Worm (Caenorhabditis elegans) whole organism, L1 larva: Measurements from ENCODE around the gene lhfp-4.

Experiments
- C04F5.9 ChIP-seq: sonication (generic microtip); optimal IDR thresholded peaks from 2 replicates; lab custom pipeline; 2016; ENCODE audit warnings: missing genetic modification characterization, missing compliant biosample characterization
- C16A3.4 ChIP-seq: fragments of 150-350 bp; optimal IDR thresholded peaks from 2 replicates; lab custom pipeline; 2014; ENCODE audit warnings: missing biosample characterization, missing genetic modification characterization
- F16B12.6 ChIP-seq: fragments of 150-350 bp; optimal IDR thresholded peaks from 2 replicates; lab custom pipeline; 2014; ENCODE audit warnings: missing biosample characterization, missing genetic modification characterization
- ama-1 ChIP-seq: fragments of 150-350 bp; optimal IDR thresholded peaks from 2 replicates; lab custom pipeline; 2014
- ceh-63 ChIP-seq: fragments of 200-800 bp; sonication (Bioruptor generic); optimal IDR thresholded peaks from 2 replicates; lab custom pipeline; 2018; ENCODE audit warnings: mild to moderate bottlenecking, missing genetic modification characterization, missing compliant biosample characterization
- ceh-88 ChIP-seq: fragments of 200-800 bp; sonication (Bioruptor generic); IDR thresholded peaks from 2 replicates; pipeline ENCODE4 v1.3.6; 2022; ENCODE audit warnings: missing genetic modification characterization, missing compliant biosample characterization
- dpl-1 ChIP-seq, 3 experiments: fragments of 150-350 bp in 2 of 3; sonication (generic microtip) in 1 of 3; optimal IDR thresholded peaks; 2 replicates each; lab custom pipeline; 2014 to 2017; ENCODE audit warnings: missing biosample characterization in 3 of 3, missing genetic modification characterization in 3 of 3, missing genetic modification reagents in 3 of 3
- dsc-1 ChIP-seq: sonication (generic microtip); optimal IDR thresholded peaks from 2 replicates; lab custom pipeline; 2016; ENCODE audit warnings: mild to moderate bottlenecking, missing genetic modification characterization, missing compliant biosample characterization
- efl-1 ChIP-seq, 4 experiments: fragments of 150-350 bp; optimal IDR thresholded peaks in 3 of 4; peaks in 1 of 4; 1 replicate in 1 of 4; 2 replicates in 3 of 4; lab custom pipeline; 2014; ENCODE audit warnings: missing biosample characterization in 2 of 4, missing genetic modification characterization in 2 of 4, missing genetic modification reagents in 2 of 4
- egl-13 ChIP-seq: sonication (generic microtip); optimal IDR thresholded peaks from 2 replicates; lab custom pipeline; 2016; ENCODE audit warnings: missing genotype, missing genetic modification reagents, missing genetic modification characterization, missing compliant biosample characterization
- egl-27 ChIP-seq, 2 experiments: fragments of 150-350 bp in 1 of 2; sonication (generic microtip); optimal IDR thresholded peaks; 3 replicates each; lab custom pipeline; 2017 to 2018; ENCODE audit warnings: missing biosample characterization in 2 of 2, missing genetic modification characterization in 2 of 2, missing genetic modification reagents in 2 of 2
- ets-5 ChIP-seq: fragments of 200-800 bp; sonication (Bioruptor generic); IDR thresholded peaks from 2 replicates; pipeline ENCODE4 v1.3.6; 2022; ENCODE audit warnings: missing genetic modification characterization, missing compliant biosample characterization
- fkh-8 ChIP-seq: sonication (generic microtip); optimal IDR thresholded peaks from 2 replicates; lab custom pipeline; 2016; ENCODE audit warnings: mild to moderate bottlenecking, missing genetic modification characterization, missing compliant biosample characterization
- hlh-17 ChIP-seq: fragments of 200-800 bp; sonication (Bioruptor generic); optimal IDR thresholded peaks from 2 replicates; lab custom pipeline; 2018; ENCODE audit warnings: missing genetic modification characterization, mild to moderate bottlenecking, missing compliant biosample characterization, moderate library complexity, borderline replicate concordance
- hpl-2 ChIP-seq: fragments of 150-350 bp; optimal IDR thresholded peaks from 2 replicates; lab custom pipeline; 2014; ENCODE audit warnings: missing biosample characterization, missing genetic modification reagents, missing genetic modification characterization
- irx-1 ChIP-seq: sonication (generic microtip); optimal IDR thresholded peaks from 2 replicates; lab custom pipeline; 2016; ENCODE audit warnings: missing genetic modification characterization, missing compliant biosample characterization
- isw-1 ChIP-seq: fragments of 200-800 bp; sonication (Bioruptor generic); IDR thresholded peaks from 2 replicates; pipeline ENCODE4 v1.3.6; 2022; ENCODE audit warnings: missing genetic modification characterization, missing compliant biosample characterization
- jun-1 ChIP-seq: fragments of 150-350 bp; optimal IDR thresholded peaks from 2 replicates; lab custom pipeline; 2014; ENCODE audit warnings: missing biosample characterization, missing genetic modification reagents, missing genetic modification characterization
- lin-13 ChIP-seq: fragments of 150-350 bp; optimal IDR thresholded peaks from 2 replicates; lab custom pipeline; 2014; ENCODE audit warnings: missing biosample characterization, missing genetic modification reagents, missing genetic modification characterization
- lin-14 ChIP-seq: fragments of 200-800 bp; sonication (Bioruptor generic); optimal IDR thresholded peaks from 2 replicates; lab custom pipeline; 2018; ENCODE audit warnings: mild to moderate bottlenecking, missing genetic modification characterization, moderate library complexity, missing compliant biosample characterization
- lin-15B ChIP-seq: fragments of 150-350 bp; sonication (generic microtip); optimal IDR thresholded peaks from 3 replicates; lab custom pipeline; 2014; ENCODE audit warnings: missing biosample characterization, missing genetic modification characterization
- lin-39 ChIP-seq: fragments of 150-350 bp; optimal IDR thresholded peaks from 2 replicates; lab custom pipeline; 2014; ENCODE audit warnings: missing biosample characterization, missing genetic modification reagents, missing genetic modification characterization
- lir-3 ChIP-seq: sonication (generic microtip); optimal IDR thresholded peaks from 2 replicates; lab custom pipeline; 2016; ENCODE audit warnings: mild to moderate bottlenecking, missing genetic modification characterization, moderate library complexity, missing compliant biosample characterization; ENCODE audit not compliant: poor library complexity
- mab-9 ChIP-seq: fragments of 200-800 bp; sonication (Bioruptor generic); IDR thresholded peaks from 2 replicates; pipeline ENCODE4 v1.3.6; 2022; ENCODE audit warnings: missing genetic modification reagents, missing genetic modification characterization, missing compliant biosample characterization
- mdl-1 ChIP-seq, 2 experiments: fragments of 150-350 bp; optimal IDR thresholded peaks; 2 replicates each; lab custom pipeline; 2014 to 2017; ENCODE audit warnings: missing biosample characterization in 2 of 2, missing genetic modification characterization in 2 of 2, inconsistent platforms in 1 of 2
- mep-1 ChIP-seq: fragments of 150-350 bp; optimal IDR thresholded peaks from 2 replicates; lab custom pipeline; 2014; ENCODE audit warnings: missing biosample characterization, missing genetic modification characterization
- nhr-28 ChIP-seq: fragments of 150-350 bp; optimal IDR thresholded peaks from 2 replicates; lab custom pipeline; 2014; ENCODE audit warnings: missing biosample characterization, missing genetic modification characterization
- nhr-76 ChIP-seq: sonication (generic microtip); optimal IDR thresholded peaks from 2 replicates; lab custom pipeline; 2017; ENCODE audit warnings: missing biosample characterization, missing genetic modification characterization
- nhr-77 ChIP-seq: fragments of 150-350 bp; optimal IDR thresholded peaks from 2 replicates; lab custom pipeline; 2014; ENCODE audit warnings: missing biosample characterization, missing genetic modification characterization
- nhr-84 ChIP-seq: sonication (generic microtip); optimal IDR thresholded peaks from 2 replicates; lab custom pipeline; 2017; ENCODE audit warnings: missing biosample characterization, missing genetic modification characterization
- nhr-85 ChIP-seq: sonication (generic microtip); peaks from one replicate; lab custom pipeline; 2016; ENCODE audit warnings: missing genetic modification characterization, inconsistent platforms, missing compliant biosample characterization
- nhr-90 ChIP-seq: sonication (generic microtip); optimal IDR thresholded peaks from 2 replicates; lab custom pipeline; 2016; ENCODE audit warnings: mild to moderate bottlenecking, missing genetic modification characterization, missing compliant biosample characterization; ENCODE audit not compliant: poor library complexity
- pag-3 ChIP-seq: sonication (generic microtip); optimal IDR thresholded peaks from 2 replicates; lab custom pipeline; 2017; ENCODE audit warnings: missing genetic modification characterization, mild to moderate bottlenecking, missing compliant biosample characterization, antibody characterized with exemption, borderline replicate concordance; ENCODE audit not compliant: insufficient read depth
- rnt-1 ChIP-seq: sonication (generic microtip); optimal IDR thresholded peaks from 2 replicates; lab custom pipeline; 2016; ENCODE audit warnings: mild to moderate bottlenecking, missing genetic modification characterization, moderate library complexity, missing compliant biosample characterization
- skn-1 ChIP-seq: fragments of 150-350 bp; optimal IDR thresholded peaks from 2 replicates; lab custom pipeline; 2014; ENCODE audit warnings: missing biosample characterization, missing genetic modification characterization
- snpc-4 ChIP-seq: fragments of 150-350 bp; optimal IDR thresholded peaks from 2 replicates; lab custom pipeline; 2014; ENCODE audit warnings: missing biosample characterization, missing genetic modification characterization
- sox-4 ChIP-seq: sonication (generic microtip); optimal IDR thresholded peaks from 2 replicates; lab custom pipeline; 2016; ENCODE audit warnings: missing genetic modification characterization, missing compliant biosample characterization
- sptf-1 ChIP-seq: fragments of 150-350 bp; optimal IDR thresholded peaks from 2 replicates; lab custom pipeline; 2014; ENCODE audit warnings: missing biosample characterization, missing genetic modification characterization
- swsn-7 ChIP-seq: sonication (generic microtip); optimal IDR thresholded peaks from 2 replicates; lab custom pipeline; 2016; ENCODE audit warnings: missing genetic modification characterization, missing compliant biosample characterization
- tlp-1 ChIP-seq: fragments of 150-350 bp; optimal IDR thresholded peaks from 2 replicates; lab custom pipeline; 2014; ENCODE audit warnings: missing biosample characterization, missing genetic modification characterization
- unc-130 ChIP-seq: fragments of 150-350 bp; optimal IDR thresholded peaks from 2 replicates; lab custom pipeline; 2017; ENCODE audit warnings: missing biosample characterization, missing genetic modification characterization, inconsistent platforms
- unc-62 ChIP-seq: fragments of 150-350 bp; optimal IDR thresholded peaks from 2 replicates; lab custom pipeline; 2014; ENCODE audit warnings: missing biosample characterization, missing genetic modification reagents, missing genetic modification characterization
- unc-98 ChIP-seq: fragments of 200-800 bp; sonication (Bioruptor generic); IDR thresholded peaks from 2 replicates; pipeline ENCODE4 v1.3.6; 2022; ENCODE audit warnings: missing genetic modification characterization, missing compliant biosample characterization
- vab-15 ChIP-seq: sonication (generic microtip); optimal IDR thresholded peaks from 2 replicates; lab custom pipeline; 2017; ENCODE audit warnings: missing genotype, mild to moderate bottlenecking, missing genetic modification characterization, missing compliant biosample characterization
- zag-1 ChIP-seq: fragments of 150-350 bp; optimal IDR thresholded peaks from 2 replicates; lab custom pipeline; 2014; ENCODE audit warnings: missing biosample characterization, missing genetic modification characterization
- ztf-11 ChIP-seq, 2 experiments: sonication (generic microtip); optimal IDR thresholded peaks; 2 replicates each; lab custom pipeline; 2016 to 2017; ENCODE audit warnings: missing genetic modification characterization in 2 of 2, missing biosample characterization in 1 of 2, missing compliant biosample characterization in 1 of 2
- ztf-4 ChIP-seq: fragments of 150-350 bp; optimal IDR thresholded peaks from 2 replicates; lab custom pipeline; 2014; ENCODE audit warnings: missing biosample characterization, missing genetic modification characterization

Gene lhfp-4

ce11 chrIV:17247184-17247583, 28.2 kb upstream of the lhfp-4 start:
- no peak for TF ChIP-seq efl-1 (optimal IDR thresholded peaks at IDR 0.05; lab: Kevin White, UChicago)
- peak in 1 of 2 experiments; percentile 73 for TF ChIP-seq efl-1 (GFP tag; optimal IDR thresholded peaks at IDR 0.05 in 1 of 2; lab: Kevin White, UChicago)
- TF ChIP-seq nhr-85 (tag; lab: Kevin White, UChicago), result peak; percentile 46
- no peak for TF ChIP-seq mab-9 (GFP tag; lab: Robert Waterston, UW)

DNA sequence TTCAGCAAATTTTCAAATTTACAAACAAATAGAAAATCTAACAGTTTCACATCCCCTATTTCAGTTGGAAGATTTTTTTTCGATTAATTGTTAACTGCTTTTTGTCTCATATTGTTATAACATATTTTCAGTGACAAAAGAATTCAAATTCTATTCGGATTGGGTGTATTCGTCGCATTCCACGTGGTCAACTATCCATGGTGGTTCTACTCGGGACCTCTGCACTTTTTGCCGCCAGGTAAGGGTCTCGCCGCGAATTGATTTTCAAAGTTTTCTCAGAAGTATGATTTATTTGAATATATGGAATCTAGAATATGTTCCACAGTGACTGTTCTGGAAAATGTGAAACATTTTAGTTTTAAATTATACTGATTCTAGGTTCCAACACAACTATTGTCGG, 26.8 kb upstream of the lhfp-4 start:
- TF ChIP-seq lin-15B (tag; lab: Kevin White, UChicago) (no peak), jun-1 (tag; lab: Kevin White, UChicago) (no peak), vab-15 (tag; lab: Kevin White, UChicago) (no peak), tlp-1 (tag; lab: Kevin White, UChicago) (no peak), ztf-11 (tag; optimal IDR thresholded peaks at IDR 0.05; lab: Kevin White, UChicago) (no peak)
- TF ChIP-seq, all 84 proteins: peak for 0

DNA sequence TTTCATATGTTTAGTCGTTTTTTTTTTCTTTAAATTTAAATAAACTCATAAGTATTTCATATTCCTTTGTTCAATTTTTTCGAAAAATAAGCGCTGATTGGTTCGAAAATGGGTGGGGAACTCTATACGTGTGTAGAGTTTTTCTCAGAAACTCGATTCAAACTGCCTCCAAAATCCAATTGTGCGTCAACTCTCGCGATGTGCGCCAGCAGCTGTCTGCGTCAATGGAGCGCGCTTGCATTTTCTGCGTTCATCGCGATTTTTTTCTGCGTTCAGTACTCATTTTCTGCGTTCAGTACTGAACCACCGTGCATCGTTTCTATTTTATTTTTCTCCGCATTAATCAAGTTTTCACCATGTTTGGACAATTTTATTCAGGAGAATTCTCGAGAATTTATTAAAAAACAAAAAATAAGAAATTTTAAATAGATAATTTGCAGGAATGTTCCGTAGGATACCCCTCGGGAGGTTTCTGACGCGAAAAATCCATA, 25.6 kb upstream of the lhfp-4 start, which contains the start of gene eelo-2:
Gene eelo-2, plus strand, starts transcription at position 441 of the 491 bp plus-strand sequence.
- TF ChIP-seq fkh-8 (tag; lab: Kevin White, UChicago) (peak; percentile 99), nhr-28 (no peak), nhr-77 (tag; lab: Kevin White, UChicago) (peak; percentile 98), ama-1 (lab: Kevin White, UChicago) (peak; percentile 84), nhr-76 (peak; percentile 80), lin-15B (tag; lab: Kevin White, UChicago) (peak; percentile 99), ceh-63 (GFP tag; lab: Kevin White, UChicago) (no peak), isw-1 (GFP tag; lab: Robert Waterston, UW) (peak; percentile 98), skn-1 (tag; lab: Kevin White, UChicago) (peak; percentile 98), egl-27 (tag; optimal IDR thresholded peaks at IDR 0.05; lab: Kevin White, UChicago) (peak; percentile 48 to 88), zag-1 (tag; lab: Kevin White, UChicago) (peak; percentile 90), sptf-1 (no peak), lin-13 (peak; percentile 99), unc-62 (GFP tag; lab: Kevin White, UChicago) (peak; percentile 33), egl-13 (peak; percentile 97), hlh-17 (GFP tag; lab: Kevin White, UChicago) (no peak), nhr-85 (tag; lab: Kevin White, UChicago) (peak; percentile 99), lin-14 (GFP tag; lab: Kevin White, UChicago) (peak; percentile 99), C04F5.9 (tag; lab: Kevin White, UChicago) (peak; percentile 92), jun-1 (tag; lab: Kevin White, UChicago) (peak; percentile 98), swsn-7 (tag; lab: Kevin White, UChicago) (peak; percentile 99), ceh-88 (peak; percentile 95), unc-98 (peak; percentile 83), sox-4 (tag; lab: Kevin White, UChicago) (peak; percentile 96), lir-3 (tag; lab: Kevin White, UChicago) (peak; percentile 94), efl-1 (optimal IDR thresholded peaks at IDR 0.05; lab: Kevin White, UChicago) (peak; percentile 100), efl-1 (GFP tag; optimal IDR thresholded peaks at IDR 0.05 in 1 of 2; lab: Kevin White, UChicago) (peak; percentile 100), rnt-1 (peak; percentile 99), tlp-1 (tag; lab: Kevin White, UChicago) (no peak), unc-130 (tag; lab: Kevin White, UChicago) (peak; percentile 99), pag-3 (tag; lab: Kevin White, UChicago) (peak; percentile 74), irx-1 (peak; percentile 98), ets-5 (no peak), lin-39 (peak; percentile 99), snpc-4 (tag; lab: Kevin White, UChicago) (peak; percentile 95), nhr-84 (no peak), mep-1 (tag; lab: Kevin White, UChicago) (peak; percentile 100), nhr-90 (tag; lab: Kevin White, UChicago) (peak; percentile 99), C16A3.4 (tag; lab: Kevin White, UChicago) (peak; percentile 100), ztf-4 (tag; lab: Kevin White, UChicago) (peak; percentile 97), dsc-1 (tag; lab: Kevin White, UChicago) (peak; percentile 99), hpl-2 (GFP tag; lab: Kevin White, UChicago) (peak; percentile 92), mdl-1 (tag; optimal IDR thresholded peaks at IDR 0.05; lab: Kevin White, UChicago) (peak; percentile 38 to 95), F16B12.6 (peak; percentile 79), dpl-1 (GFP tag; optimal IDR thresholded peaks at IDR 0.05; lab: Kevin White, UChicago) (peak; percentile 100)
